Worm (Caenorhabditis elegans): Measurements from ENCODE around the gene R04F11.5.

R04F11.5 gene

ce11 chrV:12300166-12300565, 17.7 kb downstream of the R04F11.5 start (continued):
- peak; percentile 54 for TF ChIP-seq C34F6.9 (tag; optimal IDR thresholded peaks at IDR 0.05)

- TF ChIP-seq blmp-1 (tag; optimal IDR thresholded peaks at IDR 0.05; ENCODE audit: insufficient read depth) (peak; percentile 20), egl-27 (tag; optimal IDR thresholded peaks at IDR 0.05) (no peak), sma-9 (GFP tag; optimal IDR thresholded peaks at IDR 0.05) (peak; percentile 66), sma-9 (tag; optimal IDR thresholded peaks at IDR 0.05) (no peak), sma-3 (GFP tag; optimal IDR thresholded peaks at IDR 0.05) (peak; percentile 40)
Measured at ce11 chrV:12299244-12299766, 18.5 kb downstream of the R04F11.5 start.

- TF ChIP-seq skn-1 (tag; optimal IDR thresholded peaks at IDR 0.05) (no peak), crh-2 (tag; optimal IDR thresholded peaks at IDR 0.05) (peak; percentile 51), elt-1 (tag; optimal IDR thresholded peaks at IDR 0.05) (no peak), lin-39 (tag; optimal IDR thresholded peaks at IDR 0.05) (no peak), unc-55 (GFP tag; optimal IDR thresholded peaks at IDR 0.05) (no peak), fos-1 (tag; optimal IDR thresholded peaks at IDR 0.05) (peak; percentile 92), sma-9 (GFP tag; optimal IDR thresholded peaks at IDR 0.05) (peak; percentile 84), sma-9 (tag; optimal IDR thresholded peaks at IDR 0.05) (no peak), gmeb-1 (tag; optimal IDR thresholded peaks at IDR 0.05) (no peak), sma-3 (GFP tag; optimal IDR thresholded peaks at IDR 0.05) (peak; percentile 12)
Measured at ce11 chrV:12298184-12298583, 19.6 kb downstream of the R04F11.5 start.

- TF ChIP-seq egl-27 (tag; optimal IDR thresholded peaks at IDR 0.05) (no peak), lsy-2 (tag; optimal IDR thresholded peaks at IDR 0.05) (peak in 1 of 2 experiments; percentile 25), nhr-6 (tag; optimal IDR thresholded peaks at IDR 0.05) (no peak), blmp-1 (tag; optimal IDR thresholded peaks at IDR 0.05; ENCODE audit: insufficient read depth) (no peak)
Measured at ce11 chrV:12296794-12297193, 21.0 kb downstream of the R04F11.5 start.

- TF ChIP-seq ceh-82 (tag; optimal IDR thresholded peaks at IDR 0.05) (no peak), gmeb-1 (tag; optimal IDR thresholded peaks at IDR 0.05) (peak; percentile 22), fos-1 (tag; optimal IDR thresholded peaks at IDR 0.05) (peak; percentile 3)
Measured at ce11 chrV:12296122-12296521, 21.7 kb downstream of the R04F11.5 start.

ce11 chrV:12295520-12295919, 22.3 kb downstream of the R04F11.5 start:
- peak; percentile 73 for TF ChIP-seq elt-1 (tag; optimal IDR thresholded peaks at IDR 0.05)
- peak; percentile 26 for TF ChIP-seq blmp-1 (tag; optimal IDR thresholded peaks at IDR 0.05; ENCODE audit: insufficient read depth)
- peak; percentile 47 for TF ChIP-seq nhr-25 (tag; optimal IDR thresholded peaks at IDR 0.05)
- TF ChIP-seq crh-2 (tag; optimal IDR thresholded peaks at IDR 0.05) = peak; percentile 16
- peak; percentile 72 for TF ChIP-seq sma-9 (GFP tag; optimal IDR thresholded peaks at IDR 0.05)
- TF ChIP-seq sma-9 (tag; optimal IDR thresholded peaks at IDR 0.05) = no peak
- TF ChIP-seq gmeb-1 (tag; optimal IDR thresholded peaks at IDR 0.05) = no peak
- TF ChIP-seq sma-3 (GFP tag; optimal IDR thresholded peaks at IDR 0.05) = no peak
- peak; percentile 21 for TF ChIP-seq nhr-129 (tag; optimal IDR thresholded peaks at IDR 0.05)
- TF ChIP-seq nhr-11 (tag; optimal IDR thresholded peaks at IDR 0.05) = no peak
- TF ChIP-seq lin-11 (tag; optimal IDR thresholded peaks at IDR 0.05) = no peak
- TF ChIP-seq R02D3.7 (tag; optimal IDR thresholded peaks at IDR 0.05) = no peak

- TF ChIP-seq nhr-12 (tag; optimal IDR thresholded peaks at IDR 0.05) (no peak), ceh-16 (tag; optimal IDR thresholded peaks at IDR 0.05) (no peak), sma-9 (GFP tag; optimal IDR thresholded peaks at IDR 0.05) (peak; percentile 19), sma-9 (tag; optimal IDR thresholded peaks at IDR 0.05) (no peak), R02D3.7 (tag; optimal IDR thresholded peaks at IDR 0.05) (no peak), gmeb-1 (tag; optimal IDR thresholded peaks at IDR 0.05) (no peak), nhr-21 (tag; optimal IDR thresholded peaks at IDR 0.05) (peak; percentile 75), sem-4 (tag; optimal IDR thresholded peaks at IDR 0.05) (peak; percentile 14), peb-1 (tag; optimal IDR thresholded peaks at IDR 0.05) (no peak)
Measured at ce11 chrV:12295015-12295414, 22.8 kb downstream of the R04F11.5 start.

ce11 chrV:12294091-12294490, 23.7 kb downstream of the R04F11.5 start:
- TF ChIP-seq nhr-25 (tag; optimal IDR thresholded peaks at IDR 0.05) = peak; percentile 28
- peak; percentile 22 for TF ChIP-seq egl-27 (tag; optimal IDR thresholded peaks at IDR 0.05)
- peak; percentile 61 for TF ChIP-seq sma-3 (GFP tag; optimal IDR thresholded peaks at IDR 0.05)
- peak; percentile 12 for TF ChIP-seq mab-5 (tag; optimal IDR thresholded peaks at IDR 0.05)
- TF ChIP-seq crh-2 (tag; optimal IDR thresholded peaks at IDR 0.05) = no peak
- no peak for TF ChIP-seq elt-1 (tag; optimal IDR thresholded peaks at IDR 0.05)
- no peak for TF ChIP-seq C34F6.9 (tag; optimal IDR thresholded peaks at IDR 0.05)

Measured in whole organism, L2 larva.